Fruit fly (Drosophila melanogaster): Measurements from ENCODE around the gene Npc2g.

dm6 chr3R:30770709-30771108 is 25.6 kb upstream of the Npc2g start:
- TF ChIP-seq ovo (GFP tag; optimal IDR thresholded peaks at IDR 0.05) (no peak), CG5204 (GFP tag; optimal IDR thresholded peaks at IDR 0.05) (no peak), Mnt (GFP tag; optimal IDR thresholded peaks at IDR 0.05) (no peak), CG7045 (GFP tag; optimal IDR thresholded peaks at IDR 0.05) (no peak), kay (GFP tag; ENCODE audit: borderline replicate concordance) (no peak)
